Fruit fly (Drosophila melanogaster): ENCODE data around the gene CG7290.

CG7290 gene

DNA sequence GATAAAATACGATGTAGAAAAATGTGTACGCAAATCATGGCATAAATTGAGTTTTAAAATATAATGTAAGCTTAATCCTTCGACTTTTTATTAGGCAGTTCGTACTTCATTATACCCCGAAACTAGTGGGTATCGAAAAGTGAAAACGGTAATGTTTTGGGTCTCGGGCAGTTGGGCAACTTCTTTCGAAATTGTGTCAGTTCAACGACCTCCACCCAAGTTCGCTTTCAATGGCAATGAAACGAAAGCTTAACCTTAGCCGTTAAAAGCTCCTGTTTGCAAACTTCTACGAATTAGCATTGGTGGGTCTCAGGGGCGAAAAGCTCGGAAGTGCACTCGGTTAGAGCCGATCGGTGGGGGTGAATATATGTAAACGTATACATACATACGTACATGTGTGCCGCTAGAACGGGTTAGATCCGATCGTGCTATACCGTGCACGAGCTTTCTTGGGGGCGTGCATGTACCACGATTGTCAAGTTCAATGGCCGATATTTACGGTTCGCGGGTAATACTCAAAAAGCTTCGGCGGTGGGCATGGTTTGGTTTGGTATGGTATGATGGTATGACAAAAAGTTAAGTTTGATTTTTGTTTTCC lies 24.4 kb upstream of the CG7290 start (continued):
- TF ChIP-seq CG6854 (GFP tag; optimal IDR thresholded peaks at IDR 0.05) = no peak
- TF ChIP-seq chinmo (GFP tag; IDR thresholded peaks at IDR 0.05; ENCODE audit: partially characterized antibody) = peak; percentile 86; the same call in 3 of the 4 replicates
- TF ChIP-seq CG11504 (tag; optimal IDR thresholded peaks at IDR 0.05) = no peak
- TF ChIP-seq CG4617 (GFP tag; optimal IDR thresholded peaks at IDR 0.05; ENCODE audit: borderline replicate concordance) = no peak
- TF ChIP-seq CG18476 (GFP tag; optimal IDR thresholded peaks at IDR 0.05) = no peak
- no peak for TF ChIP-seq HLH3B (GFP tag; IDR thresholded peaks at IDR 0.05)
- TF ChIP-seq C15 (GFP tag; IDR thresholded peaks at IDR 0.05) = no peak
- TF ChIP-seq bbx (GFP tag; IDR thresholded peaks at IDR 0.05; ENCODE audit: partially characterized antibody) = no peak
- no peak for TF ChIP-seq CG18599 (GFP tag; optimal IDR thresholded peaks at IDR 0.05)
- no peak for TF ChIP-seq Nf-YB (GFP tag; optimal IDR thresholded peaks at IDR 0.05)
- no peak for TF ChIP-seq chif (GFP tag; optimal IDR thresholded peaks at IDR 0.05)
- no peak for TF ChIP-seq nom (GFP tag; optimal IDR thresholded peaks at IDR 0.05)
- TF ChIP-seq zf30C (GFP tag; optimal IDR thresholded peaks at IDR 0.05) = no peak
- TF ChIP-seq cad (GFP tag; optimal IDR thresholded peaks at IDR 0.05) = no peak
- TF ChIP-seq CG14860 (GFP tag; IDR thresholded peaks at IDR 0.05; ENCODE audit: partially characterized antibody) = no peak
- no peak for TF ChIP-seq CG16779 (GFP tag; IDR thresholded peaks at IDR 0.05)
- no peak for TF ChIP-seq Chrac-16 (GFP tag; optimal IDR thresholded peaks at IDR 0.05)
- peak; percentile 41; the same call in 1 of the 2 replicates for TF ChIP-seq inv (GFP tag; IDR thresholded peaks at IDR 0.05; ENCODE audit: partially characterized antibody)
- no peak for TF ChIP-seq wek (GFP tag; optimal IDR thresholded peaks at IDR 0.05)
- no peak for TF ChIP-seq slbo (GFP tag; IDR thresholded peaks at IDR 0.05)
- no peak for TF ChIP-seq shn (GFP tag; optimal IDR thresholded peaks at IDR 0.05)
- no peak for TF ChIP-seq CG12391 (tag; optimal IDR thresholded peaks at IDR 0.05)
- TF ChIP-seq D19A (tag; optimal IDR thresholded peaks at IDR 0.05) = no peak
- TF ChIP-seq Deaf1 (tag; optimal IDR thresholded peaks at IDR 0.05) = peak; percentile 83
- 0 out of 2 replicates have a peak, but pooled peaks have one; percentile 21 for TF ChIP-seq vvl (GFP tag; IDR thresholded peaks at IDR 0.05)
- no peak for TF ChIP-seq lov (optimal IDR thresholded peaks at IDR 0.05)
- TF ChIP-seq lov (GFP tag; IDR thresholded peaks at IDR 0.05) = no peak
- TF ChIP-seq rib (GFP tag; IDR thresholded peaks at IDR 0.05) = peak; percentile 33; the same call in 1 of the 2 replicates
- no peak for TF ChIP-seq B-H1 (GFP tag; IDR thresholded peaks at IDR 0.05)
- no peak for TF ChIP-seq dm (GFP tag; optimal IDR thresholded peaks at IDR 0.05)
- no peak for TF ChIP-seq Fer2 (tag; optimal IDR thresholded peaks at IDR 0.05)
- no peak for TF ChIP-seq CG12219 (GFP tag; optimal IDR thresholded peaks at IDR 0.05)
- TF ChIP-seq H15 (GFP tag; IDR thresholded peaks at IDR 0.05) = no peak
- TF ChIP-seq Scr (GFP tag; IDR thresholded peaks at IDR 0.05; ENCODE audit: partially characterized antibody) = peak; percentile 48; the same call in 1 of the 2 replicates
- 0 out of 2 replicates have a peak, but pooled peaks have one; percentile 25 for TF ChIP-seq CG14441 (GFP tag; IDR thresholded peaks at IDR 0.05)
- no peak for TF ChIP-seq luna (GFP tag; optimal IDR thresholded peaks at IDR 0.05)
- no peak for TF ChIP-seq da (GFP tag; optimal IDR thresholded peaks at IDR 0.05)
- no peak for TF ChIP-seq Adf1 (GFP tag; IDR thresholded peaks at IDR 0.05)
- no peak for TF ChIP-seq CG3726 (GFP tag; IDR thresholded peaks at IDR 0.05)
- no peak for TF ChIP-seq Atf6 (GFP tag; IDR thresholded peaks at IDR 0.05)
- no peak for TF ChIP-seq Hey (tag; optimal IDR thresholded peaks at IDR 0.05)
- TF ChIP-seq BEAF-32 (GFP tag; optimal IDR thresholded peaks at IDR 0.05) = peak; percentile 26
- TF ChIP-seq CG10321 (GFP tag; IDR thresholded peaks at IDR 0.05) = no peak
- no peak for TF ChIP-seq HmgZ (tag; optimal IDR thresholded peaks at IDR 0.05)
- TF ChIP-seq CG17359 (tag; optimal IDR thresholded peaks at IDR 0.05) = no peak
- TF ChIP-seq sob (GFP tag; IDR thresholded peaks at IDR 0.05) = peak; percentile 39; the same call in 1 of the 2 replicates
- no peak for TF ChIP-seq ash1 (GFP tag; optimal IDR thresholded peaks at IDR 0.05)
- TF ChIP-seq Awh (GFP tag; IDR thresholded peaks at IDR 0.05) = no peak
- TF ChIP-seq Side (GFP tag; optimal IDR thresholded peaks at IDR 0.05) = no peak
- no peak for TF ChIP-seq CG12071 (GFP tag; optimal IDR thresholded peaks at IDR 0.05)

Measured in whole organism, embryonic.